Worm (Caenorhabditis elegans): ENCODE results near the gene nhr-150.

ce11 chrV:15511613-15512216, 30.4 kb upstream of the nhr-150 start, which contains the start of gene rpl-38:
- no peak for TF ChIP-seq W03F9.2 (tag; optimal IDR thresholded peaks at IDR 0.05)
- TF ChIP-seq dao-5 (tag; optimal IDR thresholded peaks at IDR 0.05), result no peak
